Fruit fly (Drosophila melanogaster) whole organism, embryonic: ENCODE measurements around the gene Schip1.

Source experiments
- Ada2b ChIP-seq: fragments of 200-800 bp; sonication (Bioruptor generic); IDR thresholded peaks from 2 replicates; pipeline ENCODE4 v1.3.6; 2022; ENCODE audit warnings: missing biosample characterization, missing genetic modification characterization
- Adf1 ChIP-seq: fragments of 200-800 bp; sonication (Bioruptor generic); IDR thresholded peaks from 2 replicates; pipeline ENCODE4 v1.3.6; 2022; ENCODE audit warnings: missing biosample characterization, missing genetic modification characterization
- Bgb ChIP-seq: fragments of 200-800 bp; sonication (Bioruptor generic); IDR thresholded peaks from 2 replicates; pipeline ENCODE4 v1.3.6; 2022; ENCODE audit warnings: missing biosample characterization, missing genetic modification characterization; ENCODE audit not compliant: partially characterized antibody
- CG11247 ChIP-seq: fragments of 200-800 bp; sonication (Bioruptor generic); IDR thresholded peaks from 2 replicates; pipeline ENCODE4 v1.3.6; 2022; ENCODE audit warnings: missing biosample characterization, missing genetic modification characterization
- CG17829 ChIP-seq: fragments of 200-800 bp; optimal IDR thresholded peaks from 2 replicates; lab custom pipeline; 2019; ENCODE audit warnings: missing biosample characterization, mild to moderate bottlenecking, missing genetic modification characterization, moderate library complexity
- CG2202 ChIP-seq: fragments of 200-800 bp; sonication (Bioruptor generic); optimal IDR thresholded peaks from 2 replicates; lab custom pipeline; 2018; ENCODE audit warnings: missing biosample characterization, mild to moderate bottlenecking, missing genetic modification characterization
- CG2678 ChIP-seq: fragments of 200-800 bp; sonication (Bioruptor generic); optimal IDR thresholded peaks from 3 replicates; lab custom pipeline; 2019; ENCODE audit warnings: missing biosample characterization, mild to moderate bottlenecking, missing genetic modification characterization, moderate library complexity
- CG3065 ChIP-seq: fragments of 200-800 bp; sonication (Bioruptor generic); optimal IDR thresholded peaks from 2 replicates; lab custom pipeline; 2016; ENCODE audit warnings: missing biosample characterization, missing genetic modification characterization
- CG33213 ChIP-seq: fragments of 200-800 bp; sonication (Bioruptor generic); optimal IDR thresholded peaks from 3 replicates; lab custom pipeline; 2016; ENCODE audit warnings: missing biosample characterization, missing genetic modification characterization
- CG4404 ChIP-seq: fragments of 200-800 bp; sonication (Bioruptor generic); IDR thresholded peaks from 2 replicates; pipeline ENCODE4 v1.3.6; 2022; ENCODE audit warnings: missing biosample characterization, missing genetic modification characterization
- CG5245 ChIP-seq: fragments of 200-800 bp; sonication (Bioruptor generic); optimal IDR thresholded peaks from 3 replicates; lab custom pipeline; 2016; ENCODE audit warnings: missing biosample characterization, missing genetic modification characterization
- CG6765 ChIP-seq: fragments of 200-800 bp; sonication (Bioruptor generic); optimal IDR thresholded peaks from 3 replicates; lab custom pipeline; 2017; ENCODE audit warnings: missing biosample characterization, mild to moderate bottlenecking, missing genetic modification characterization
- CG7963 ChIP-seq: fragments of 200-800 bp; sonication (Bioruptor generic); IDR thresholded peaks from 3 replicates; pipeline ENCODE4 v1.3.6; 2022; ENCODE audit warnings: missing biosample characterization, missing genetic modification characterization; ENCODE audit not compliant: partially characterized antibody
- CG7987 ChIP-seq: fragments of 200-800 bp; sonication (Bioruptor generic); optimal IDR thresholded peaks from 2 replicates; lab custom pipeline; 2018; ENCODE audit warnings: missing biosample characterization, mild to moderate bottlenecking, missing genetic modification characterization, moderate library complexity
- Doc2 ChIP-seq: fragments of 200-800 bp; sonication (Bioruptor generic); IDR thresholded peaks from 2 replicates; pipeline ENCODE4 v1.3.6; 2022; ENCODE audit warnings: missing biosample characterization, missing genetic modification characterization
- Fer3 ChIP-seq: fragments of 200-800 bp; sonication (Bioruptor generic); optimal IDR thresholded peaks from 2 replicates; lab custom pipeline; 2018; ENCODE audit warnings: missing biosample characterization, mild to moderate bottlenecking, missing genetic modification characterization, moderate library complexity
- HHEX ChIP-seq: fragments of 200-800 bp; sonication (Bioruptor generic); optimal IDR thresholded peaks from 3 replicates; lab custom pipeline; 2017; ENCODE audit warnings: missing biosample characterization, mild to moderate bottlenecking, missing genetic modification characterization, missing genetic modification reagents
- HmgD ChIP-seq: fragments of 200-800 bp; sonication (Bioruptor generic); optimal IDR thresholded peaks from 3 replicates; lab custom pipeline; 2016; ENCODE audit warnings: missing biosample characterization, missing genetic modification characterization
- Hr78 ChIP-seq, 2 experiments: fragments of 200-800 bp in 1 of 2; fragments of >200 bp in 1 of 2; sonication (Bioruptor generic) in 1 of 2; optimal IDR thresholded peaks; 2 replicates each; lab custom pipeline; 2017 to 2019; ENCODE audit warnings: missing biosample characterization in 2 of 2, missing genetic modification characterization in 2 of 2, mild to moderate bottlenecking in 1 of 2, moderate library complexity in 1 of 2
- Jarid2 ChIP-seq: fragments of 200-800 bp; sonication (Bioruptor generic); optimal IDR thresholded peaks from 3 replicates; lab custom pipeline; 2017; ENCODE audit warnings: mild to moderate bottlenecking, missing biosample characterization, missing genetic modification reagents, missing genetic modification characterization
- Kr ChIP-seq: fragments of 200-800 bp; sonication (Bioruptor generic); optimal IDR thresholded peaks from 2 replicates; lab custom pipeline; 2017; ENCODE audit warnings: missing biosample characterization, mild to moderate bottlenecking, missing genetic modification characterization
- NC2β ChIP-seq: fragments of 200-800 bp; sonication (Bioruptor generic); optimal IDR thresholded peaks from 2 replicates; lab custom pipeline; 2016; ENCODE audit warnings: missing biosample characterization, missing genetic modification characterization
- NfI ChIP-seq: fragments of 200-800 bp; sonication (Bioruptor generic); optimal IDR thresholded peaks from 3 replicates; lab custom pipeline; 2018; ENCODE audit warnings: missing biosample characterization, mild to moderate bottlenecking, missing genetic modification characterization, moderate library complexity
- ac ChIP-seq: fragments of 200-800 bp; sonication (Bioruptor generic); optimal IDR thresholded peaks from 3 replicates; lab custom pipeline; 2017; ENCODE audit warnings: missing biosample characterization, mild to moderate bottlenecking, missing genetic modification characterization
- az2 ChIP-seq: fragments of 200-800 bp; sonication (Bioruptor generic); optimal IDR thresholded peaks from 3 replicates; lab custom pipeline; 2016; ENCODE audit warnings: missing biosample characterization, missing genetic modification characterization
- br ChIP-seq: fragments of >200 bp; optimal IDR thresholded peaks from 2 replicates; lab custom pipeline; 2017
- disco-r ChIP-seq: fragments of 200-800 bp; sonication (Bioruptor generic); optimal IDR thresholded peaks from 2 replicates; lab custom pipeline; 2016; ENCODE audit warnings: missing biosample characterization, missing genetic modification characterization
- emc ChIP-seq: fragments of 200-800 bp; sonication (Bioruptor generic); optimal IDR thresholded peaks from 2 replicates; lab custom pipeline; 2016; ENCODE audit warnings: missing biosample characterization, missing genetic modification characterization
- ems ChIP-seq: fragments of 200-800 bp; sonication (Bioruptor generic); optimal IDR thresholded peaks from 3 replicates; lab custom pipeline; 2016; ENCODE audit warnings: missing biosample characterization, missing genetic modification characterization
- fru ChIP-seq: fragments of >200 bp; optimal IDR thresholded peaks from 2 replicates; lab custom pipeline; 2017
- grn ChIP-seq: fragments of 200-800 bp; sonication (Bioruptor generic); optimal IDR thresholded peaks from 3 replicates; lab custom pipeline; 2017; ENCODE audit warnings: missing biosample characterization, missing genetic modification characterization
- gsb-n ChIP-seq: fragments of 200-800 bp; sonication (Bioruptor generic); optimal IDR thresholded peaks from 3 replicates; lab custom pipeline; 2018; ENCODE audit warnings: missing biosample characterization, mild to moderate bottlenecking, missing genetic modification characterization
- h ChIP-seq: fragments of >200 bp; optimal IDR thresholded peaks from 2 replicates; lab custom pipeline; 2017
- kah ChIP-seq: fragments of 200-800 bp; sonication (Bioruptor generic); optimal IDR thresholded peaks from 2 replicates; lab custom pipeline; 2018; ENCODE audit warnings: missing biosample characterization, mild to moderate bottlenecking, missing genetic modification characterization
- ken ChIP-seq: fragments of 200-800 bp; sonication (Bioruptor generic); IDR thresholded peaks from 3 replicates; pipeline ENCODE4 v1.3.6; 2022; ENCODE audit warnings: missing biosample characterization, missing genetic modification characterization
- lbe ChIP-seq: fragments of 200-800 bp; sonication (Bioruptor generic); optimal IDR thresholded peaks from 2 replicates; lab custom pipeline; 2016; ENCODE audit warnings: missing biosample characterization, mild to moderate bottlenecking, missing genetic modification characterization
- nerfin-1 ChIP-seq: fragments of 200-800 bp; sonication (Bioruptor generic); optimal IDR thresholded peaks from 3 replicates; lab custom pipeline; 2019; ENCODE audit warnings: missing biosample characterization, mild to moderate bottlenecking, missing genetic modification characterization, moderate library complexity
- onecut ChIP-seq: fragments of 200-800 bp; sonication (Bioruptor generic); IDR thresholded peaks from 2 replicates; pipeline ENCODE4 v1.3.6; 2022; ENCODE audit warnings: missing biosample characterization, missing genetic modification characterization
- otp ChIP-seq: fragments of 200-800 bp; sonication (Bioruptor generic); IDR thresholded peaks from 3 replicates; pipeline ENCODE4, ENCODE4 v1.3.6; 2022; ENCODE audit warnings: missing biosample characterization, missing genetic modification characterization
- peb ChIP-seq: fragments of 200-800 bp; sonication (Bioruptor generic); IDR thresholded peaks from 2 replicates; pipeline ENCODE4 v1.3.6; 2022; ENCODE audit warnings: missing biosample characterization, missing genetic modification characterization
- pnt ChIP-seq: fragments of 200-800 bp; sonication (Bioruptor generic); optimal IDR thresholded peaks from 3 replicates; lab custom pipeline; 2016; ENCODE audit warnings: missing biosample characterization, missing genetic modification characterization
- prd ChIP-seq, 3 experiments: fragments of >200 bp in 2 of 3; fragments of 200-800 bp in 1 of 3; sonication (Bioruptor generic) in 1 of 3; optimal IDR thresholded peaks in 2 of 3; IDR thresholded peaks in 1 of 3; 2 replicates in 2 of 3; 3 replicates in 1 of 3; pipeline versions ENCODE4 v1.3.6 to Lab custom; 2017 to 2022; ENCODE audit warnings: missing biosample characterization in 1 of 3, missing genetic modification characterization in 1 of 3
- pum ChIP-seq: fragments of 200-800 bp; sonication (Bioruptor generic); optimal IDR thresholded peaks from 2 replicates; lab custom pipeline; 2016; ENCODE audit warnings: missing biosample characterization, missing genetic modification characterization
- sens-2 ChIP-seq: fragments of 200-800 bp; sonication (Bioruptor generic); IDR thresholded peaks from 2 replicates; pipeline ENCODE4 v1.3.6; 2022; ENCODE audit warnings: missing biosample characterization, missing genetic modification characterization
- sisA ChIP-seq: fragments of 200-800 bp; sonication (Bioruptor generic); IDR thresholded peaks from 2 replicates; pipeline ENCODE4 v1.3.6; 2022; ENCODE audit warnings: missing biosample characterization, missing genetic modification characterization
- slou ChIP-seq: fragments of 200-800 bp; sonication (Bioruptor generic); optimal IDR thresholded peaks from 3 replicates; lab custom pipeline; 2016; ENCODE audit warnings: missing biosample characterization, missing genetic modification characterization
- sug ChIP-seq: fragments of 200-800 bp; optimal IDR thresholded peaks from 2 replicates; lab custom pipeline; 2019; ENCODE audit warnings: missing biosample characterization, mild to moderate bottlenecking, missing genetic modification characterization, moderate library complexity
- tna ChIP-seq: fragments of 200-800 bp; sonication (Bioruptor generic); IDR thresholded peaks from 2 replicates; pipeline ENCODE4 v1.3.6; 2022; ENCODE audit warnings: missing biosample characterization, missing genetic modification characterization; ENCODE audit not compliant: partially characterized antibody
- toy ChIP-seq: fragments of 200-800 bp; sonication (Bioruptor generic); IDR thresholded peaks from 2 replicates; pipeline ENCODE4 v1.3.6; 2022; ENCODE audit warnings: missing biosample characterization, missing genetic modification characterization
- tx ChIP-seq: fragments of 200-800 bp; sonication (Bioruptor generic); optimal IDR thresholded peaks from 2 replicates; lab custom pipeline; 2016; ENCODE audit warnings: missing biosample characterization, missing genetic modification characterization
- usp ChIP-seq: fragments of >200 bp; optimal IDR thresholded peaks from 2 replicates; lab custom pipeline; 2017; ENCODE audit warnings: missing biosample characterization, missing genetic modification characterization
- wor ChIP-seq: fragments of 200-800 bp; sonication (Bioruptor generic); IDR thresholded peaks from 2 replicates; pipeline ENCODE4 v1.3.6; 2022; ENCODE audit warnings: missing biosample characterization, missing genetic modification characterization

The Schip1 gene

dm6 chr2L:10334854-10335277, 4.0 kb upstream of the Schip1 start (continued):
- TF ChIP-seq HHEX (GFP tag; lab: Kevin White, UChicago) (peak; percentile 78), prd (optimal IDR thresholded peaks at IDR 0.05; lab: Kevin White, UChicago) (no peak), prd (GFP tag; IDR thresholded peaks at IDR 0.05; lab: Robert Waterston, UW) (no peak; the same call in 1 of the 3 replicates), otp (no peak; the same call in 2 of the 3 replicates), Kr (no peak), CG3065 (GFP tag; lab: Kevin White, UChicago) (no peak), lbe (GFP tag; lab: Kevin White, UChicago) (peak; percentile 72), sisA (no peak), CG6765 (GFP tag; lab: Kevin White, UChicago) (peak; percentile 77), onecut (GFP tag; lab: Robert Waterston, UW) (peak; percentile 74), ems (GFP tag; lab: Kevin White, UChicago) (peak; percentile 52), pum (GFP tag; lab: Kevin White, UChicago) (no peak), CG17829 (peak; percentile 63), Fer3 (tag; lab: Kevin White, UChicago) (peak; percentile 63), tna (peak; percentile 48; the same call in 1 of the 2 replicates), ac (GFP tag; lab: Kevin White, UChicago) (peak; percentile 15), grn (GFP tag; lab: Kevin White, UChicago) (peak; percentile 83), kah (GFP tag; lab: Kevin White, UChicago) (peak; percentile 76), CG33213 (peak; percentile 61), wor (GFP tag; lab: Robert Waterston, UW) (no peak), toy (GFP tag; lab: Robert Waterston, UW) (no peak), fru (no peak), Ada2b (GFP tag; lab: Robert Waterston, UW) (no peak), CG11247 (GFP tag; lab: Robert Waterston, UW) (no peak), Adf1 (GFP tag; lab: Robert Waterston, UW) (peak; percentile 16; the same call in 1 of the 2 replicates), pnt (peak; percentile 27), CG2202 (tag; lab: Kevin White, UChicago) (peak; percentile 35), tx (GFP tag; lab: Kevin White, UChicago) (no peak), slou (no peak), Jarid2 (GFP tag; lab: Kevin White, UChicago) (no peak), h (no peak), az2 (no peak), sug (tag; lab: Kevin White, UChicago) (peak; percentile 87), ken (no peak), CG7987 (peak; percentile 87), sens-2 (GFP tag; lab: Robert Waterston, UW) (no peak), CG5245 (GFP tag; lab: Kevin White, UChicago) (no peak), Hr78 (GFP tag; optimal IDR thresholded peaks at IDR 0.05; lab: Kevin White, UChicago) (peak in 1 of 2 experiments; percentile 51), Doc2 (GFP tag; lab: Robert Waterston, UW) (no peak), br (lab: Kevin White, UChicago) (no peak), Bgb (peak; percentile 74), CG7963 (GFP tag; lab: Robert Waterston, UW) (no peak), NfI (GFP tag; lab: Kevin White, UChicago) (peak; percentile 59), nerfin-1 (tag; lab: Kevin White, UChicago) (peak; percentile 66), disco-r (GFP tag; lab: Kevin White, UChicago) (peak; percentile 24), usp (GFP tag; lab: Kevin White, UChicago) (no peak), CG2678 (tag; lab: Kevin White, UChicago) (peak; percentile 73), CG4404 (GFP tag; lab: Robert Waterston, UW) (no peak), NC2β (GFP tag; lab: Kevin White, UChicago) (peak; percentile 55), emc (GFP tag; lab: Kevin White, UChicago) (no peak), HmgD (GFP tag; lab: Kevin White, UChicago) (peak; percentile 11), gsb-n (peak; percentile 59), peb (no peak)
